Worm (Caenorhabditis elegans): Measurements from ENCODE around the gene rpl-9.
A peak's percentile ranks its signal among the peaks of the same experiment; 100 is the strongest.

rpl-9 gene

ce11 chrIII:7544211-7544610 lies 28.4 kb downstream of the rpl-9 start (continued):
- TF ChIP-seq nhr-11 (tag; optimal IDR thresholded peaks at IDR 0.05) (no peak), nhr-20 (tag; optimal IDR thresholded peaks at IDR 0.05) (peak; percentile 14), sox-4 (tag; optimal IDR thresholded peaks at IDR 0.05) (no peak), egl-13 (tag; optimal IDR thresholded peaks at IDR 0.05) (no peak), C16A3.4 (tag; optimal IDR thresholded peaks at IDR 0.05) (peak; percentile 27), fkh-8 (tag; optimal IDR thresholded peaks at IDR 0.05) (no peak), lin-14 (GFP tag; optimal IDR thresholded peaks at IDR 0.05) (peak; percentile 64), sup-37 (GFP tag; optimal IDR thresholded peaks at IDR 0.05) (no peak), elt-3 (tag; optimal IDR thresholded peaks at IDR 0.05) (no peak), unc-62 (GFP tag; optimal IDR thresholded peaks at IDR 0.05) (no peak), unc-98 (GFP tag; IDR thresholded peaks at IDR 0.05) (no peak), mdl-1 (tag; optimal IDR thresholded peaks at IDR 0.05) (no peak)

DNA sequence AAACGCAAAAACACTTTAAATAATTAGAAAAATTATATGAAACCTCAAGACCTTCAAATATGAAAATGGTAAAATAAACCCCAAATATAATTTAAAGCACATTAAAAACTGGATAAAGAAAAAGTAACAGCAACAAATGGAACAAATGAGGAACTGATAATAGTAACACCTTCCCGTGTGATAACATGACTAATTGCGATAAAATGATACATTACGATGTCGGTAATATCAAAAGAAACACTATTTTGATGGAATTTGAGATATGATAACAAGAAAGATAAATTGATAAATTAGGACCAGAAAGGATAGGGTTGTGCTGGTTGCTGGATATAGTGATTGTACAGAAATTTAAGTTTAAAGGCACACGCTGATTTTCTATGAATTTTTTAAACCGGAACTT lies 30.6 kb downstream of the rpl-9 start:
- no peak for TF ChIP-seq nhr-237 (tag; optimal IDR thresholded peaks at IDR 0.05)
- TF ChIP-seq egl-27 (tag; optimal IDR thresholded peaks at IDR 0.05): no peak
- TF ChIP-seq jun-1 (tag; optimal IDR thresholded peaks at IDR 0.05): no peak
- no peak for TF ChIP-seq nhr-12 (tag; optimal IDR thresholded peaks at IDR 0.05)
- TF ChIP-seq hlh-17 (GFP tag; optimal IDR thresholded peaks at IDR 0.05; ENCODE audit: borderline replicate concordance): no peak
- no peak for TF ChIP-seq fkh-10 (GFP tag; optimal IDR thresholded peaks at IDR 0.05)
- no peak for TF ChIP-seq lsy-2 (tag; optimal IDR thresholded peaks at IDR 0.05)
- no peak for TF ChIP-seq swsn-7 (tag; optimal IDR thresholded peaks at IDR 0.05)
- no peak for TF ChIP-seq nhr-77 (tag; optimal IDR thresholded peaks at IDR 0.05)
- TF ChIP-seq unc-98 (GFP tag; IDR thresholded peaks at IDR 0.05): no peak
- no peak for TF ChIP-seq fkh-8 (tag; optimal IDR thresholded peaks at IDR 0.05)

ce11 chrIII:7536559-7536958 lies 36.1 kb downstream of the rpl-9 start, which contains the start of gene lin-39:
lin-39 (minus strand) TSS chrIII:7536632.
- TF ChIP-seq nhr-47 (tag; optimal IDR thresholded peaks at IDR 0.05): no peak
- no peak for TF ChIP-seq mef-2 (tag; optimal IDR thresholded peaks at IDR 0.05)
- TF ChIP-seq ceh-88 (GFP tag; IDR thresholded peaks at IDR 0.05): no peak
- TF ChIP-seq nhr-12 (tag; optimal IDR thresholded peaks at IDR 0.05): no peak
- TF ChIP-seq nhr-90 (tag; optimal IDR thresholded peaks at IDR 0.05; ENCODE audit: poor library complexity): no peak
- TF ChIP-seq nhr-71 (tag; optimal IDR thresholded peaks at IDR 0.05): peak; percentile 11
- no peak for TF ChIP-seq dsc-1 (tag; optimal IDR thresholded peaks at IDR 0.05)
- TF ChIP-seq ces-1 (GFP tag; optimal IDR thresholded peaks at IDR 0.05): no peak
- TF ChIP-seq snu-23 (GFP tag; optimal IDR thresholded peaks at IDR 0.05): no peak
- TF ChIP-seq isw-1 (GFP tag; IDR thresholded peaks at IDR 0.05): no peak
- TF ChIP-seq C04F5.9 (tag; optimal IDR thresholded peaks at IDR 0.05): no peak
- no peak for TF ChIP-seq ama-1 (optimal IDR thresholded peaks at IDR 0.05)
- no peak for TF ChIP-seq ets-5 (GFP tag; IDR thresholded peaks at IDR 0.05)
- no peak for TF ChIP-seq fos-1 (tag; optimal IDR thresholded peaks at IDR 0.05)
- no peak for TF ChIP-seq efl-3 (GFP tag; optimal IDR thresholded peaks at IDR 0.05)
- no peak for TF ChIP-seq zag-1 (tag; optimal IDR thresholded peaks at IDR 0.05)
- no peak for TF ChIP-seq Y116A8C.19 (tag; optimal IDR thresholded peaks at IDR 0.05; ENCODE audit: borderline replicate concordance)
- no peak for TF ChIP-seq fkh-8 (tag; optimal IDR thresholded peaks at IDR 0.05)
- no peak for TF ChIP-seq pag-3 (tag; optimal IDR thresholded peaks at IDR 0.05; ENCODE audit: borderline replicate concordance, insufficient read depth)
- no peak for TF ChIP-seq ceh-8 (GFP tag; optimal IDR thresholded peaks at IDR 0.05)
- no peak for TF ChIP-seq swsn-7 (tag; optimal IDR thresholded peaks at IDR 0.05)
- no peak for TF ChIP-seq nhr-19 (GFP tag; conservative IDR thresholded peaks at IDR 0.05)
- TF ChIP-seq xbp-1 (tag; optimal IDR thresholded peaks at IDR 0.05): no peak
- no peak for TF ChIP-seq nhr-237 (tag; optimal IDR thresholded peaks at IDR 0.05)
- TF ChIP-seq hpl-2 (GFP tag; optimal IDR thresholded peaks at IDR 0.05): no peak
- TF ChIP-seq sox-4 (tag; optimal IDR thresholded peaks at IDR 0.05): no peak
- peak; percentile 43; the same call in 1 of the 2 replicates for TF ChIP-seq mab-9 (GFP tag; IDR thresholded peaks at IDR 0.05)
- no peak for TF ChIP-seq F16B12.6 (tag; optimal IDR thresholded peaks at IDR 0.05)
- no peak for TF ChIP-seq nhr-76 (tag; optimal IDR thresholded peaks at IDR 0.05)
- peak; percentile 38 for TF ChIP-seq rnt-1 (tag; optimal IDR thresholded peaks at IDR 0.05)
- no peak for TF ChIP-seq efl-1 (optimal IDR thresholded peaks at IDR 0.05)
- TF ChIP-seq efl-1 (GFP tag; optimal IDR thresholded peaks at IDR 0.05 in 1 of 2): no peak
- TF ChIP-seq fkh-4 (tag; optimal IDR thresholded peaks at IDR 0.05; ENCODE audit: borderline replicate concordance): no peak
- peak; percentile 68 for TF ChIP-seq lin-14 (GFP tag; optimal IDR thresholded peaks at IDR 0.05)
- no peak for TF ChIP-seq nhr-28 (tag; optimal IDR thresholded peaks at IDR 0.05)
- no peak for TF ChIP-seq nhr-84 (tag; optimal IDR thresholded peaks at IDR 0.05)
